Worm (Caenorhabditis elegans): Measurements from ENCODE around the gene E04F6.15.

- TF ChIP-seq unc-39 (tag; optimal IDR thresholded peaks at IDR 0.05) (no peak), unc-62 (GFP tag; optimal IDR thresholded peaks at IDR 0.05 in 1 of 2) (no peak), unc-62 (tag; optimal IDR thresholded peaks at IDR 0.05) (no peak), attf-4 (tag; optimal IDR thresholded peaks at IDR 0.05) (no peak), nhr-6 (tag; optimal IDR thresholded peaks at IDR 0.05) (no peak)
Measured at ce11 chrII:7245576-7245975, 35.5 kb upstream of the E04F6.15 start, which contains the start of gene skpo-3.
